Worm (Caenorhabditis elegans) whole organism, L4 larva: ENCODE measurements around the gene vdac-1.

ENCODE experiments used
- madf-5 ChIP-seq, 2 experiments: fragments of 200-800 bp; sonication (Bioruptor generic); IDR thresholded peaks; 2 replicates each; pipeline ENCODE4 v1.3.6; 2022; ENCODE audit warnings: missing compliant biosample characterization in 2 of 2, missing genetic modification characterization in 2 of 2
- snpc-4 ChIP-seq: fragments of 150-350 bp; optimal IDR thresholded peaks from 2 replicates; lab custom pipeline; 2014; ENCODE audit warnings: missing biosample characterization, missing genetic modification characterization

ce11 chrIV:7551254-7551653, 43.6 kb upstream of the vdac-1 start:
- no peak for TF ChIP-seq snpc-4
- TF ChIP-seq madf-5 (GFP tag; IDR thresholded peaks at IDR 0.05; lab: Robert Waterston, UW) = no peak
